Worm (Caenorhabditis elegans): Measurements from ENCODE around the gene tbc-11.

tbc-11 gene

DNA sequence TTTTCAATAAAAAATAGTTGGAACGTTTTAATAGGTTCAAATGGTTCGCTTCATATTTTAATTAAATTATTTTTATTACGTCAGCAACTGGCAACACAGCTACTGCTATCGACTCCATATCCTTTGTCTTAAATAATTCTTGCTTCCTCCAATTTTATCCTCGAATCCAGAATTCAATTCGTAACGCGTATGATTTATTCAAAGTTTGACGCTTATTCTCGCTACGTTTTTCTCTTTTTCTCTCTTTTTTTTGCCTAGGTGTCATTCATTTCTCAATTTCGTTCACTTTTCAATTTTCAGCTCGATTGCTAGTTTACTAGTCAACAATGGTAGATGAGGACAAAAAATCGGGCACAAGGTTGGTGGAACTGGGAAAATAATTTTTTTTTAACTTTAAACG, 25.7 kb downstream of the tbc-11 start, which contains the start of gene arr-1:
Gene arr-1, plus strand, starts transcription at position 301 of the 400 bp plus-strand sequence.
- TF ChIP-seq ztf-11 (tag; optimal IDR thresholded peaks at IDR 0.05) (no peak), vab-7 (GFP tag; IDR thresholded peaks at IDR 0.05) (no peak), saeg-2 (GFP tag; IDR thresholded peaks at IDR 0.05) (no peak), nhr-76 (tag; optimal IDR thresholded peaks at IDR 0.05) (no peak), fkh-10 (GFP tag; optimal IDR thresholded peaks at IDR 0.05) (no peak), mdt-29 (GFP tag; IDR thresholded peaks at IDR 0.05) (no peak), nhr-41 (GFP tag; IDR thresholded peaks at IDR 0.05) (no peak), T20F7.1 (GFP tag; optimal IDR thresholded peaks at IDR 0.05) (no peak), unc-39 (tag; optimal IDR thresholded peaks at IDR 0.05) (no peak), Y105C5A.15 (GFP tag; IDR thresholded peaks at IDR 0.05) (no peak), cey-2 (tag; optimal IDR thresholded peaks at IDR 0.05; ENCODE audit: borderline replicate concordance, insufficient read depth) (no peak), nhr-25 (tag; optimal IDR thresholded peaks at IDR 0.05; ENCODE audit: borderline replicate concordance, insufficient read depth) (no peak), lin-13 (GFP tag; optimal IDR thresholded peaks at IDR 0.05) (no peak), D1046.2 (GFP tag; IDR thresholded peaks at IDR 0.05) (no peak), F44E2.7 (GFP tag; IDR thresholded peaks at IDR 0.05) (no peak), sdz-12 (GFP tag; optimal IDR thresholded peaks at IDR 0.05) (no peak), pqm-1 (tag; optimal IDR thresholded peaks at IDR 0.05) (no peak), lin-39 (tag; optimal IDR thresholded peaks at IDR 0.05) (no peak)

DNA sequence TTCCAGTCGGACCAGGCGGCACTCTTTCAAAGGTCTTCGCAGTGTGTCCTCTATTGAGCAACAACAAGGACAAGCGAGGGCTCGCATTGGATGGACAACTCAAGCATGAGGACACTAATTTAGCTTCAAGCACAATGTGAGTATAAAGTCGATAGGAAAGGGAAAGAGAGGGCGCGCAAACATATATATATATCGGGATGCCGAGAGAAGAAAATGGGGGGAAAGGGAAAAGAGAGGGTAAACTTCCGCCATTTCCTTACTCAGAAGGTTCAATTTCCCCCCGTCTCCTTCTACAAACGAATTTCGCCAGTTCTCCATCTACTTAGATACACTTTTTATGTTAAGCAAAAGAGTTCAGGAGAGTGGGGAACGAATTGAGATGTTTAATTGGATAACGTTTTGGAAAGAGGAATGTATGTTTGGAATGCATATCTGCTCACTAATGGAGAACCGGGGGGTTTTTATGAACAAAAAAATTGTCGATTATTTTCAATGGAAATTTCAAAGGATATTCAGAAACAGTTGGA, 27.9 kb downstream of the tbc-11 start:
- no peak for TF ChIP-seq nhr-42 (GFP tag; IDR thresholded peaks at IDR 0.05)
- TF ChIP-seq lsy-2 (tag; optimal IDR thresholded peaks at IDR 0.05), result peak in 1 of 2 experiments; percentile 26
- TF ChIP-seq rbr-2 (tag; optimal IDR thresholded peaks at IDR 0.05), result peak; percentile 29
- TF ChIP-seq unc-62 (GFP tag; optimal IDR thresholded peaks at IDR 0.05 in 1 of 2), result peak in 1 of 2 experiments; percentile 92
- TF ChIP-seq unc-62 (tag; optimal IDR thresholded peaks at IDR 0.05), result no peak

- no peak for TF ChIP-seq hif-1 (tag; optimal IDR thresholded peaks at IDR 0.05)
- no peak for TF ChIP-seq nhr-41 (GFP tag; IDR thresholded peaks at IDR 0.05)
- TF ChIP-seq arid-1 (GFP tag; conservative IDR thresholded peaks at IDR 0.05), result no peak
- TF ChIP-seq Y75B8A.6 (GFP tag; IDR thresholded peaks at IDR 0.05), result no peak
- TF ChIP-seq T20F7.1 (GFP tag; optimal IDR thresholded peaks at IDR 0.05), result peak; percentile 92
- TF ChIP-seq dve-1 (tag; optimal IDR thresholded peaks at IDR 0.05; ENCODE audit: insufficient read depth), result peak; percentile 26
- TF ChIP-seq dpl-1 (GFP tag; optimal IDR thresholded peaks at IDR 0.05), result peak; percentile 4
- no peak for TF ChIP-seq ctbp-1 (GFP tag; IDR thresholded peaks at IDR 0.05)
- TF ChIP-seq hlh-30 (tag; optimal IDR thresholded peaks at IDR 0.05; ENCODE audit: insufficient read depth), result peak; percentile 16
- no peak for TF ChIP-seq nhr-111 (GFP tag; optimal IDR thresholded peaks at IDR 0.05)
- TF ChIP-seq lin-13 (GFP tag; optimal IDR thresholded peaks at IDR 0.05), result no peak
- no peak for TF ChIP-seq D1046.2 (GFP tag; IDR thresholded peaks at IDR 0.05)
- no peak for TF ChIP-seq lin-38 (GFP tag; IDR thresholded peaks at IDR 0.05)
- TF ChIP-seq ceh-20 (GFP tag; IDR thresholded peaks at IDR 0.05), result no peak
- peak; percentile 47 for TF ChIP-seq mes-2 (tag; optimal IDR thresholded peaks at IDR 0.05; ENCODE audit: poor library complexity, severe bottlenecking)
- TF ChIP-seq F10B5.3 (tag; optimal IDR thresholded peaks at IDR 0.05), result no peak
- peak in 1 of 2 experiments; percentile 58 for TF ChIP-seq lsy-2 (tag; optimal IDR thresholded peaks at IDR 0.05)
- TF ChIP-seq mep-1 (tag; optimal IDR thresholded peaks at IDR 0.05), result peak; percentile 12
- no peak for TF ChIP-seq nhr-237 (tag; optimal IDR thresholded peaks at IDR 0.05)
- no peak for TF ChIP-seq ZK546.5 (tag; optimal IDR thresholded peaks at IDR 0.05)
- no peak for TF ChIP-seq snpc-1.2 (GFP tag; IDR thresholded peaks at IDR 0.05)
- 0 out of 2 replicates have a peak, but pooled peaks have one; percentile 30 for TF ChIP-seq hmg-1.1 (GFP tag; IDR thresholded peaks at IDR 0.05)
- no peak for TF ChIP-seq cey-2 (tag; optimal IDR thresholded peaks at IDR 0.05; ENCODE audit: borderline replicate concordance, insufficient read depth)
Measured at ce11 chrX:954499-955061, 29.8 kb downstream of the tbc-11 start, which contains the start of gene apm-3. apm-3 (plus strand) TSS chrX:954975.
